Worm (Caenorhabditis elegans) whole organism, young adult: Measurements from ENCODE around the gene C17H12.5.

ENCODE experiments used
- B0035.1 ChIP-seq: sonication (generic microtip); optimal IDR thresholded peaks from 2 replicates; lab custom pipeline; 2016; ENCODE audit warnings: missing genetic modification characterization, mild to moderate bottlenecking, missing compliant biosample characterization, missing genotype, missing genetic modification reagents
- B0261.1 ChIP-seq: sonication (generic microtip); optimal IDR thresholded peaks from 2 replicates; lab custom pipeline; 2016; ENCODE audit warnings: mild to moderate bottlenecking, missing genetic modification characterization, moderate library complexity, missing compliant biosample characterization
- F10E7.11 ChIP-seq: sonication (generic microtip); optimal IDR thresholded peaks from 2 replicates; lab custom pipeline; 2017; ENCODE audit warnings: mild to moderate bottlenecking, missing genetic modification characterization, moderate library complexity, missing compliant biosample characterization
- F23B12.7 ChIP-seq: sonication (generic microtip); optimal IDR thresholded peaks from 2 replicates; lab custom pipeline; 2017; ENCODE audit warnings: missing genetic modification characterization, mild to moderate bottlenecking, missing compliant biosample characterization, antibody characterized with exemption, moderate library complexity; ENCODE audit not compliant: insufficient read depth
- K12H6.12 ChIP-seq: fragments of 200-800 bp; sonication (Bioruptor generic); optimal IDR thresholded peaks from 2 replicates; lab custom pipeline; 2018; ENCODE audit warnings: mild to moderate bottlenecking, missing genetic modification characterization, missing compliant biosample characterization
- T26A5.8 ChIP-seq: sonication (generic microtip); optimal IDR thresholded peaks from 2 replicates; lab custom pipeline; 2016; ENCODE audit warnings: missing genetic modification characterization, missing compliant biosample characterization
- atf-7 ChIP-seq: sonication (generic microtip); optimal IDR thresholded peaks from 2 replicates; lab custom pipeline; 2017; ENCODE audit warnings: mild to moderate bottlenecking, missing genetic modification characterization, missing compliant biosample characterization
- attf-5 ChIP-seq: fragments of 200-800 bp; sonication (Bioruptor generic); optimal IDR thresholded peaks from 2 replicates; lab custom pipeline; 2018; ENCODE audit warnings: mild to moderate bottlenecking, missing genetic modification characterization, missing compliant biosample characterization
- cebp-1 ChIP-seq, 2 experiments: fragments of 200-800 bp in 1 of 2; sonication (Bioruptor generic) in 1 of 2; sonication (generic microtip) in 1 of 2; IDR thresholded peaks in 1 of 2; optimal IDR thresholded peaks in 1 of 2; 2 replicates each; pipeline versions ENCODE4 v1.3.6 to Lab custom; 2017 to 2022; ENCODE audit warnings: missing compliant biosample characterization in 2 of 2, missing genetic modification characterization in 2 of 2, mild to moderate bottlenecking in 1 of 2, missing genetic modification reagents in 1 of 2, moderate library complexity in 1 of 2
- cebp-2 ChIP-seq: fragments of 200-800 bp; sonication (Bioruptor generic); IDR thresholded peaks from 2 replicates; pipeline ENCODE4 v1.3.6; 2022; ENCODE audit warnings: missing genetic modification characterization, missing compliant biosample characterization
- ceh-40 ChIP-seq: fragments of 200-800 bp; sonication (Bioruptor generic); IDR thresholded peaks from 2 replicates; pipeline ENCODE4 v1.3.6; 2022; ENCODE audit warnings: missing genetic modification characterization, missing compliant biosample characterization
- die-1 ChIP-seq: sonication (generic microtip); optimal IDR thresholded peaks from 2 replicates; lab custom pipeline; 2016; ENCODE audit warnings: missing genotype, mild to moderate bottlenecking, missing genetic modification characterization, missing compliant biosample characterization
- dpff-1 ChIP-seq: sonication (generic microtip); optimal IDR thresholded peaks from 2 replicates; lab custom pipeline; 2017; ENCODE audit warnings: mild to moderate bottlenecking, missing genetic modification characterization, missing compliant biosample characterization
- fkh-3 ChIP-seq: sonication (generic microtip); optimal IDR thresholded peaks from 2 replicates; lab custom pipeline; 2016; ENCODE audit warnings: mild to moderate bottlenecking, missing genetic modification characterization, missing compliant biosample characterization
- hlh-26 ChIP-seq: fragments of 200-800 bp; sonication (Bioruptor generic); conservative IDR thresholded peaks from 2 replicates; pipeline ENCODE4 v1.3.6; 2022; ENCODE audit warnings: missing genetic modification reagents, missing genetic modification characterization, missing compliant biosample characterization
- hmg-1.2 ChIP-seq: fragments of 200-800 bp; sonication (Bioruptor generic); IDR thresholded peaks from 2 replicates; pipeline ENCODE4 v1.3.6; 2022; ENCODE audit warnings: missing genetic modification reagents, missing genetic modification characterization, missing compliant biosample characterization
- hmg-20 ChIP-seq: fragments of 200-800 bp; sonication (Bioruptor generic); IDR thresholded peaks from 2 replicates; pipeline ENCODE4 v1.3.6; 2022; ENCODE audit warnings: missing genetic modification reagents, missing genetic modification characterization, missing compliant biosample characterization
- lin-26 ChIP-seq: fragments of 200-800 bp; sonication (Bioruptor generic); IDR thresholded peaks from 2 replicates; pipeline ENCODE4 v1.3.6; 2022; ENCODE audit warnings: missing genetic modification reagents, missing genetic modification characterization, missing compliant biosample characterization
- lin-40 ChIP-seq: sonication (generic microtip); optimal IDR thresholded peaks from 2 replicates; lab custom pipeline; 2016; ENCODE audit warnings: missing genetic modification characterization, mild to moderate bottlenecking, missing compliant biosample characterization, missing genotype, missing genetic modification reagents
- lir-1 ChIP-seq: fragments of 200-800 bp; sonication (Bioruptor generic); conservative IDR thresholded peaks from 2 replicates; pipeline ENCODE4 v1.3.6; 2022; ENCODE audit warnings: missing genetic modification reagents, missing genetic modification characterization, missing compliant biosample characterization
- lsl-1 ChIP-seq: fragments of 200-800 bp; sonication (Bioruptor generic); optimal IDR thresholded peaks from 2 replicates; lab custom pipeline; 2018; ENCODE audit warnings: mild to moderate bottlenecking, missing genetic modification characterization, moderate library complexity, missing compliant biosample characterization
- madf-3 ChIP-seq: fragments of 200-800 bp; sonication (Bioruptor generic); IDR thresholded peaks from 2 replicates; pipeline ENCODE4 v1.3.6; 2022; ENCODE audit warnings: missing genetic modification reagents, missing genetic modification characterization, missing compliant biosample characterization
- madf-6 ChIP-seq: fragments of 200-800 bp; sonication (Bioruptor generic); IDR thresholded peaks from 2 replicates; pipeline ENCODE4 v1.3.6; 2022; ENCODE audit warnings: missing genetic modification reagents, missing genetic modification characterization, missing compliant biosample characterization
- nhr-80 ChIP-seq: sonication (generic microtip); optimal IDR thresholded peaks from 2 replicates; lab custom pipeline; 2016; ENCODE audit warnings: missing genetic modification characterization, missing compliant biosample characterization
- pha-4 ChIP-seq: fragments of 150-350 bp; sonication (generic microtip); optimal IDR thresholded peaks from 2 replicates; lab custom pipeline; 2014; ENCODE audit warnings: missing biosample characterization, missing genetic modification reagents, missing genetic modification characterization
- ztf-25 ChIP-seq: fragments of 200-800 bp; sonication (Bioruptor generic); IDR thresholded peaks from 2 replicates; pipeline ENCODE4 v1.3.6; 2022; ENCODE audit warnings: missing genetic modification reagents, missing genetic modification characterization, missing compliant biosample characterization
- ztf-26 ChIP-seq: sonication (generic microtip); optimal IDR thresholded peaks from 2 replicates; lab custom pipeline; 2017; ENCODE audit warnings: missing genetic modification characterization, missing compliant biosample characterization
- ztf-28 ChIP-seq: fragments of 200-800 bp; sonication (Bioruptor generic); IDR thresholded peaks from 2 replicates; pipeline ENCODE4 v1.3.6; 2022; ENCODE audit warnings: missing genetic modification reagents, missing genetic modification characterization, missing compliant biosample characterization

The C17H12.5 gene

DNA sequence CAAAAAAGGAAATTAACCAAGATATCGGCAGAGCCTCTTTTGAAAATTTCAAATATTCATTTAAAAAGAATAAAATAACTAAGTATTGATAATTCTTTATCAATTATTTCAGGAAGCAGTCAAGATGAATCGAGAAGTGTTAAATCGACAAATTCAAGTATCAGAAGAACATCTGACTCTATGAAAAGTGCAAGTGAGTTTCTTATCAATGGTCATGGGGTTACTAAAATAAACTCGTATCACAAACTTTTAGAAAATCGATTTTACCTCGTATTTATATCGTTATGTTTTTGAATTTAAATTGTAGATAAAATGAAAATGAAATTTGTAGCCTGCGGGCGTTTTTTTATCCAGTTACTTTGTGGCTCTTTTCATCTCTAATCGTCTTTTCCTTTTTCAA, 45.9 kb downstream of the C17H12.5 start:
- no peak for TF ChIP-seq lin-26 (GFP tag; lab: Robert Waterston, UW)
- no peak for TF ChIP-seq atf-7
- TF ChIP-seq madf-3 (GFP tag; lab: Robert Waterston, UW), result no peak
- TF ChIP-seq ztf-28 (GFP tag; lab: Robert Waterston, UW), result no peak
- no peak for TF ChIP-seq lsl-1
- no peak for TF ChIP-seq hmg-1.2 (GFP tag; lab: Robert Waterston, UW)
- no peak for TF ChIP-seq lir-1 (GFP tag; lab: Robert Waterston, UW)
- no peak for TF ChIP-seq ceh-40 (GFP tag; lab: Robert Waterston, UW)
- peak; percentile 3 for TF ChIP-seq nhr-80 (tag; lab: Kevin White, UChicago)

DNA sequence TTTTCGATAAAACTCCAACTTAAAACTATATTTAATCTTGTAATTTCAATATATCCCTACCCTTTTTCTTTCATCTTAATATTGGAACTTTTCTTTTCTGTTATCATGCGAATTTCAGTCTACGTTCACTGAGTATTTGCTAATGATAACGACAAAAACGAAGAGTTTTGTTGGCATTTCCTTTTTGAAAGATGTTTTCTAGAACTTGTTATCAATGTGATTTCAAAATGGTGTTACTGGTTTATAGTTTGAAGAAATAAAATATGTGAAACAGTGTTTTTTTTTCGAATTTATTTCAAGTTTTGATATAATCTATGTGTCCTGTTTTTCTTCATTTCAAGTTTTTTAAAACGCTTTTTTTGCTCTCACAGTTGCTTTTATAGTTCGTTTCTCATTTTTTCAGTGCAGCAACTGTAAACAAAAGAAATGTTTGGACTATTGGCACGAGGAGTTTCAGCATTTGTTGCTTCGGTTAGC, 47.0 kb downstream of the C17H12.5 start, which contains the start of gene anat-1:
anat-1 (plus strand) TSS at position 427 of the 477 bp plus-strand sequence.
- TF ChIP-seq F10E7.11 (tag; lab: Kevin White, UChicago) (no peak), cebp-2 (no peak), nhr-80 (tag; lab: Kevin White, UChicago) (no peak), dpff-1 (tag; lab: Kevin White, UChicago) (no peak), ztf-26 (tag; lab: Kevin White, UChicago) (no peak), pha-4 (tag; lab: Kevin White, UChicago) (no peak), B0261.1 (tag; lab: Kevin White, UChicago) (no peak), hlh-26 (GFP tag; lab: Robert Waterston, UW) (no peak), madf-6 (GFP tag; lab: Robert Waterston, UW) (no peak), fkh-3 (no peak), lir-1 (GFP tag; lab: Robert Waterston, UW) (no peak), F23B12.7 (tag; lab: Kevin White, UChicago) (no peak), ztf-25 (no peak), T26A5.8 (tag; lab: Kevin White, UChicago) (no peak)

DNA sequence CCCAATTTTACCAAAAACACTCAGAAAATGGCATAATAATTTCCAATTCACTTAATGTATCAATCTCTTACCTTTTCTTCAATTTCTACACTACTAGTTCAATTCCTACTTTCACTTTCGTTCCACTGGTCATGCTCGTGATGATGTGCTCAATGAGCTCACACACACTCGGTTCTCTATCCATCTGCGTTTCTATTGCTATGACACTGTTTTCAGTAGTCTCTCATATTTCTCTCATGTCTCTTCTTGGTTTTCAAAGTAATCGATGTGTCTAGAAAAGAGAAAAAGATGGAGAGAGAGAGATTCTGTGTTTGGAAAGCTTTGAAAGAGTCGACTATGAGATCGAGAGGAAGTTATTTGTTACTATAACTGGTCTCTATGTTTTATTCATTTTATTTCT, 50.2 kb downstream of the C17H12.5 start:
- TF ChIP-seq hmg-20 (GFP tag; lab: Robert Waterston, UW) (no peak), attf-5 (GFP tag; lab: Kevin White, UChicago) (peak; percentile 3), K12H6.12 (peak; percentile 24), cebp-1 (GFP tag; IDR thresholded peaks at IDR 0.05; lab: Robert Waterston, UW) (no peak), cebp-1 (tag; optimal IDR thresholded peaks at IDR 0.05; lab: Kevin White, UChicago) (peak; percentile 56), pha-4 (tag; lab: Kevin White, UChicago) (no peak), B0035.1 (no peak), lin-40 (tag; lab: Kevin White, UChicago) (peak; percentile 36), nhr-80 (tag; lab: Kevin White, UChicago) (peak; percentile 33), hmg-1.2 (GFP tag; lab: Robert Waterston, UW) (peak; percentile 90), die-1 (tag; lab: Kevin White, UChicago) (no peak)
